Worm (Caenorhabditis elegans): Measurements from ENCODE around the gene tap-1.

The tap-1 gene

DNA sequence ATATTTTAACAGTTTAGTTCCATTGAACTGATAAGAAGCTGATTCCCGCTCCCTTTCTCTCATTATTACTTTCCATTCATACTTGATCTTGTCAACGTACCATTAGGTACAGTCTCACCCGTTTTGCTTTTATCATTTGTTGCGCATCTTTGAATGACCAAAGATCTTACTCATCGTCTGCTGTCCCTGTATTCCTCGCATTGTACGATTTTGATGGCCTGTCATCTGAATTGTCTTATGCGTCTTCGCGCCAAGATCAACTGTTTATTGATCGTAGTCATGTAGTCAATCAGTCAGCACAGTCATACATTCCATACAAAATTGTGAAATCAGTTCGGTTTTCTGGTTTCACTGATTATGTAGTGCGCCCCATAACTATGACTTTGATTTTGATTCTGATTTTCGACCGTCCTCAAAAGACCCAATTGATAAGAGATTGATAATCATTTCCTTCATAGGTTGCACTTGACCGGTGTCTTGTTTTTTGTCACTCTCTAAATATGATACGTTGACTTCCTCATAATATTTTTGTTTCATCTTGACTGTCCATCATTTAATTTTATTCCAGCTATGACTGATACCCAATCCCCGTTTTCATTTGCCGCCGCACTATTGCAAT is 31.4 kb upstream of the tap-1 start, which contains the start of gene nhr-3 (continued):
- TF ChIP-seq fkh-10 (GFP tag; optimal IDR thresholded peaks at IDR 0.05) (no peak), gei-8 (GFP tag; optimal IDR thresholded peaks at IDR 0.05) (no peak), ceh-32 (tag; optimal IDR thresholded peaks at IDR 0.05; ENCODE audit: poor library complexity) (no peak), fos-1 (tag; optimal IDR thresholded peaks at IDR 0.05) (no peak), ceh-82 (tag; optimal IDR thresholded peaks at IDR 0.05) (no peak), nhr-25 (tag; optimal IDR thresholded peaks at IDR 0.05; ENCODE audit: borderline replicate concordance, insufficient read depth) (no peak), zfp-2 (tag; optimal IDR thresholded peaks at IDR 0.05) (no peak), vab-7 (GFP tag; IDR thresholded peaks at IDR 0.05) (no peak), skn-1 (tag; optimal IDR thresholded peaks at IDR 0.05) (no peak), unc-130 (GFP tag; optimal IDR thresholded peaks at IDR 0.05) (no peak), ztf-11 (tag; optimal IDR thresholded peaks at IDR 0.05) (no peak), set-16 (GFP tag; IDR thresholded peaks at IDR 0.05) (no peak), jun-1 (tag; optimal IDR thresholded peaks at IDR 0.05) (peak; percentile 17), nhr-6 (tag; optimal IDR thresholded peaks at IDR 0.05) (peak; percentile 8)

DNA sequence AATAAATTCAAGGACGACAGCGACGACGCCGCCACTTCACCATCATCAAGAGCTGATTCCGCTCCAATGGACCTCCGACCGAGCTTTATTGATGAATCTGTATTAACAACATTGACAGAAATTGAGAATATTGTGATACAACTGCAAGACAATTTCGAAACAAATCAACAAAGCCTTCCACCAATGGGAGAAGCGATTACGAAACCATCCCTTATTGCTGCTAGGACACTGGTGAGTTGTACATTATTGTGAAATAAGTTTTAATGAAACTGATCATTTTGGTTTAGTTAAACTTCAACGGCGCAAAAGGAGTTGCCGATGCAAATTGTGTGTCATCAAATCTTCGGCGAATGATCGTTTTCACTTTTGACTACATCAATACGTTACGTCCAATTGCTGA is 30.3 kb upstream of the tap-1 start:
- no peak for TF ChIP-seq ceh-28 (tag; optimal IDR thresholded peaks at IDR 0.05)
- no peak for TF ChIP-seq nhr-77 (tag; optimal IDR thresholded peaks at IDR 0.05)
- no peak for TF ChIP-seq lir-3 (tag; optimal IDR thresholded peaks at IDR 0.05)
- TF ChIP-seq gei-8 (GFP tag; optimal IDR thresholded peaks at IDR 0.05), result no peak
- no peak for TF ChIP-seq ama-1 (optimal IDR thresholded peaks at IDR 0.05)
- TF ChIP-seq php-3 (GFP tag; IDR thresholded peaks at IDR 0.05), result no peak
- TF ChIP-seq lsy-2 (tag; optimal IDR thresholded peaks at IDR 0.05), result no peak
- TF ChIP-seq nhr-48 (tag; optimal IDR thresholded peaks at IDR 0.05), result no peak
- no peak for TF ChIP-seq rbr-2 (tag; optimal IDR thresholded peaks at IDR 0.05)
- TF ChIP-seq pha-4 (GFP tag; IDR thresholded peaks at IDR 0.05), result no peak
- no peak for TF ChIP-seq pha-4 (tag; optimal IDR thresholded peaks at IDR 0.05)
- no peak for TF ChIP-seq ceh-32 (tag; optimal IDR thresholded peaks at IDR 0.05; ENCODE audit: poor library complexity)
- TF ChIP-seq ces-1 (GFP tag; optimal IDR thresholded peaks at IDR 0.05), result no peak
- TF ChIP-seq ceh-44 (GFP tag; IDR thresholded peaks at IDR 0.05), result no peak
- no peak for TF ChIP-seq madf-5 (GFP tag; IDR thresholded peaks at IDR 0.05)
- TF ChIP-seq nhr-42 (GFP tag; IDR thresholded peaks at IDR 0.05), result no peak
- TF ChIP-seq F44E2.7 (GFP tag; IDR thresholded peaks at IDR 0.05), result no peak
- no peak for TF ChIP-seq T26A8.4 (GFP tag; IDR thresholded peaks at IDR 0.05)
- no peak for TF ChIP-seq F37D6.2 (tag; optimal IDR thresholded peaks at IDR 0.05)
- no peak for TF ChIP-seq attf-4 (tag; optimal IDR thresholded peaks at IDR 0.05)

DNA sequence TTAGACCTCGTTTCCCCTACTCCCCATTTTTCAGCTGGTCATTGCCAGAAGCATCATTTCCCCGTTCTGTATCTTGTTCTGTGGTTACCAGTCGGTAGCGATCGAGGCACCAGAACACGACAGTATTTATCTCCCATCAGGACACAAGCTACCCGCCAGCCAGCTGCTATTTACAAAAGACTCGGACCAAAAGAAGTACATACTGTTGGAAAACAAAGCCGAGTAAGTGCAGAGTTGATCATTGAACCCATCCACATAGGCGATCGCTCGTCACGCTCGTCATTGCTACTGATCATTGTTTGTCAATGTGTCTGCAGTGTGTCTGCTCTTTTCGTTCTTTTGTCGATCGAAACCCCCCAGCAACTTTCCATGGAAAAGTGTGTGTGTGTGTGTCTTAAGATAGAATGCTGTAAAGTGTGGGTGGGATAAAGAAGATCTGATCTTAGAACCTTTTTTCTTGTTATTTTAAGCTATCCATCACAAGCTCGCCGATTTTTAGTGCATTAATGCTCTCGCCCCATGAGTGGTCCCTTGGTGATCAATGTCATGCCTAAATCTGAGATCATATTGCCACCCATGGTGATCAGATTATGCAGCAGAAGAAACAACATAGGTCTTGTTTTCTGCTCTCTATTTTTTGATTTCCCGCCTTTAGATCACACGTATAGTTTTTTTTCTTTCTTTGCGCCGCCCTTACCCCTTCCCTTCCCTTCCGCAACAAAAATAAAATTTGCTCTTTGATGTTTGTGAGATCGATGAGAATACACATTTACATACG is 29.7 kb upstream of the tap-1 start:
- TF ChIP-seq madf-5 (GFP tag; IDR thresholded peaks at IDR 0.05) (0 out of 4 replicates have a peak, but pooled peaks of 1 of the 2 experiments have one; percentile 26), daf-19 (GFP tag; conservative IDR thresholded peaks at IDR 0.05) (no peak), ceh-44 (GFP tag; IDR thresholded peaks at IDR 0.05) (no peak), pha-4 (GFP tag; IDR thresholded peaks at IDR 0.05) (no peak), pha-4 (tag; optimal IDR thresholded peaks at IDR 0.05) (peak; percentile 67), attf-4 (tag; optimal IDR thresholded peaks at IDR 0.05) (peak; percentile 43), nhr-41 (GFP tag; IDR thresholded peaks at IDR 0.05) (peak; percentile 17; the same call in 1 of the 2 replicates)

DNA sequence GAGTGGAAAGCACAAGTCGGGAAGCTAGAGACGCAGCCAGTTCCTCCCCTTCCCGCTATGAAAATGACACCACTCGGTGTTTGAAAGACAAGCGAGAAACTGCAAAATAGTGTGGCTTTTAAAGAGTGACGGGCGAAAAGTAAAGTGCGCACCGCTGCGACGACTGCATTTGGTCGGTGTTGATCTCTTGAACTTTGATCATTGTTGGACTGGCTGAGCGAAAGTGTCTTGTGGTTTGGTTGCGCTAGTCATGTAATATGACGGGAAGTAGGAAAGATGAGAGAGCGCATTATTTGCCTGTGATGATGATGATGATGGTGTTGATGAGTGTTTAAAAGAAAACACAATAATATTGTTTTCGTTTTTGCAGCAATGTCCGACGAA is 29.1 kb upstream of the tap-1 start:
- peak; percentile 55 for TF ChIP-seq zip-2 (tag; optimal IDR thresholded peaks at IDR 0.05)
- TF ChIP-seq ZK546.5 (tag; optimal IDR thresholded peaks at IDR 0.05), result no peak
- no peak for TF ChIP-seq spr-3 (GFP tag; optimal IDR thresholded peaks at IDR 0.05)
- TF ChIP-seq madf-5 (GFP tag; IDR thresholded peaks at IDR 0.05), result no peak
- TF ChIP-seq dmd-8 (GFP tag; IDR thresholded peaks at IDR 0.05), result no peak
- TF ChIP-seq lin-29 (GFP tag; IDR thresholded peaks at IDR 0.05), result no peak
- TF ChIP-seq zip-11 (GFP tag; IDR thresholded peaks at IDR 0.05), result no peak
- TF ChIP-seq lir-3 (tag; optimal IDR thresholded peaks at IDR 0.05), result no peak
- TF ChIP-seq Y75B8A.6 (GFP tag; IDR thresholded peaks at IDR 0.05), result no peak
- TF ChIP-seq ama-1 (optimal IDR thresholded peaks at IDR 0.05), result no peak
- peak; percentile 43; the same call in 1 of the 2 replicates for TF ChIP-seq dmd-9 (GFP tag; IDR thresholded peaks at IDR 0.05)
- TF ChIP-seq lin-15B (tag; optimal IDR thresholded peaks at IDR 0.05), result no peak
- peak; percentile 72 for TF ChIP-seq hmg-1.1 (GFP tag; IDR thresholded peaks at IDR 0.05)
- no peak for TF ChIP-seq daf-19 (GFP tag; conservative IDR thresholded peaks at IDR 0.05)
- TF ChIP-seq ceh-82 (tag; optimal IDR thresholded peaks at IDR 0.05), result no peak
- no peak for TF ChIP-seq ztf-11 (tag; optimal IDR thresholded peaks at IDR 0.05)
- no peak for TF ChIP-seq lim-7 (GFP tag; IDR thresholded peaks at IDR 0.05)
- peak; percentile 71 for TF ChIP-seq jun-1 (tag; optimal IDR thresholded peaks at IDR 0.05)

Measured in whole organism, L4 larva.